Fruit fly (Drosophila melanogaster) whole organism, embryonic: Measurements from ENCODE around the gene Ltn1.

Experiments used
- CG31224 ChIP-seq: fragments of 200-800 bp; sonication (Bioruptor generic); IDR thresholded peaks from 2 replicates; pipeline ENCODE4 v1.3.6; 2022; ENCODE audit warnings: missing biosample characterization, missing genetic modification characterization
- H15 ChIP-seq: fragments of 200-800 bp; sonication (Bioruptor generic); IDR thresholded peaks from 3 replicates; pipeline ENCODE4 v1.3.6; 2022; ENCODE audit warnings: missing biosample characterization, missing genetic modification characterization
- HLHmδ ChIP-seq: fragments of 200-800 bp; sonication (Bioruptor generic); optimal IDR thresholded peaks from 2 replicates; lab custom pipeline; 2018; ENCODE audit warnings: missing biosample characterization, mild to moderate bottlenecking, missing genetic modification characterization, moderate library complexity
- Hmr ChIP-seq: fragments of 200-800 bp; sonication (Bioruptor generic); optimal IDR thresholded peaks from 3 replicates; lab custom pipeline; 2017; ENCODE audit warnings: mild to moderate bottlenecking, missing biosample characterization, missing genetic modification reagents, missing genetic modification characterization
- sens-2 ChIP-seq: fragments of 200-800 bp; sonication (Bioruptor generic); IDR thresholded peaks from 2 replicates; pipeline ENCODE4 v1.3.6; 2022; ENCODE audit warnings: missing biosample characterization, missing genetic modification characterization

DNA sequence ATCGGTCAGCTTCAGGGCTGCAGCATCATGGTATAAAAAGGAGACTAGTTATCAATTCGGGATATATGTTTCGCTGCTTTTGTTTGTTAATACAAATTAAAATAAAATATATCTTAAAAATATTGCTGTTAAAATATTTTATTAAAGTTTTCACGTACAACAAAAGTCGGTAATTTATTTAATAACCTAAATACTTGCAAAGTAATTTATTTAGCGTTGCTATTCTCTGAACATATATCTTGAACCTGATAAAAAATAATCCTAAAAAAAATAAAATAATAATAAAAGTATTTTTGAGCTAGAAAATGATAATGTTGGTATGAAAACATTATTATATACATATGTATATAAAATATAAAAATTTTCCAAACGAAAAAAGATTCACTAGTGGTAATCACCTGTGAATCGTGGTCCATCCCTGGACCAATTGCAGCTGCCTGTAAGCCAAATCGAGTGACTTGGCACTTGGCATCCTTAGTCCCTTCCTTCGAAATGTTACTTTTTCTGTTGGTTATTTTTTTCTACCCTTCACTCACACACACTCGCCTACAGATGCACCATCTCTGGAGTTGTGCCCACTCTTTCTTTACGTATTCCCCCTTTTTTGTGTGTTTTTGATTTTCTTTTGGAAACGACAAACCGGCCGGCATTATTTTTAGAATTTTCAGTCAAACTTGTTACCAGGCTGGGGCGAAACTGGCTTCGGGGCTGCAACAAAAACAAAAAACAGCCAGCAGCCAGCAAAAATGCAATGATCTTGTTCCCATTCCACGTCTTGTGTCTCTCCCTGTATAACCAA lies 5.3 kb upstream of the Ltn1 start:
- no peak for TF ChIP-seq H15
- no peak for TF ChIP-seq Hmr (GFP tag; lab: Kevin White, UChicago)
- TF ChIP-seq HLHmδ = no peak
- TF ChIP-seq sens-2 = no peak
- no peak for TF ChIP-seq CG31224
